Worm (Caenorhabditis elegans): ENCODE data around the gene larp-1.

The larp-1 gene

ce11 chrIII:5047175-5047574, 29.7 kb upstream of the larp-1 start, which contains the start of gene txbp-3 (continued):
- TF ChIP-seq ceh-34 (tag; optimal IDR thresholded peaks at IDR 0.05) (no peak), unc-3 (GFP tag; conservative IDR thresholded peaks at IDR 0.05) (no peak), unc-3 (tag; optimal IDR thresholded peaks at IDR 0.05) (no peak)

- TF ChIP-seq fax-1 (tag; optimal IDR thresholded peaks at IDR 0.05): no peak
Observed at ce11 chrIII:5044709-5045108, 27.3 kb upstream of the larp-1 start, which contains the start of gene C45G9.14. TSS of gene C45G9.14 (plus strand) at chrIII:5045009.

- no peak for TF ChIP-seq ceh-48 (tag; optimal IDR thresholded peaks at IDR 0.05)
- no peak for TF ChIP-seq pag-3 (tag; optimal IDR thresholded peaks at IDR 0.05; ENCODE audit: borderline replicate concordance)
- no peak for TF ChIP-seq unc-86 (tag; optimal IDR thresholded peaks at IDR 0.05)
- TF ChIP-seq ceh-9 (tag; optimal IDR thresholded peaks at IDR 0.05): no peak
- no peak for TF ChIP-seq eyg-1 (tag; optimal IDR thresholded peaks at IDR 0.05)
- no peak for TF ChIP-seq rnt-1 (tag; optimal IDR thresholded peaks at IDR 0.05)
- TF ChIP-seq ttx-3 (tag; optimal IDR thresholded peaks at IDR 0.05): no peak
- TF ChIP-seq ceh-22 (tag; optimal IDR thresholded peaks at IDR 0.05): no peak
- no peak for TF ChIP-seq ceh-30 (tag; optimal IDR thresholded peaks at IDR 0.05)
- TF ChIP-seq pha-2 (tag; optimal IDR thresholded peaks at IDR 0.05): no peak
- TF ChIP-seq hlh-13 (GFP tag; optimal IDR thresholded peaks at IDR 0.05): no peak
- TF ChIP-seq hlh-8 (tag; optimal IDR thresholded peaks at IDR 0.05): no peak
- no peak for TF ChIP-seq gmeb-2 (tag; optimal IDR thresholded peaks at IDR 0.05)
- TF ChIP-seq ceh-18 (tag; optimal IDR thresholded peaks at IDR 0.05): no peak
- TF ChIP-seq ceh-24 (tag; optimal IDR thresholded peaks at IDR 0.05): no peak
- no peak for TF ChIP-seq Y22D7AL.16 (tag; optimal IDR thresholded peaks at IDR 0.05)
- no peak for TF ChIP-seq ceh-19 (GFP tag; optimal IDR thresholded peaks at IDR 0.05)
- TF ChIP-seq T23F11.4 (GFP tag; optimal IDR thresholded peaks at IDR 0.05): no peak
- TF ChIP-seq sox-2 (GFP tag; IDR thresholded peaks at IDR 0.05): no peak
Observed at ce11 chrIII:5042112-5042511, 24.7 kb upstream of the larp-1 start, which contains the start of gene nlp-43. TSS of gene nlp-43 (plus strand) at chrIII:5042412.

ce11 chrIII:5036158-5036557, 18.7 kb upstream of the larp-1 start, which contains the start of gene C45G9.6:
TSS of gene C45G9.6 (plus strand) at chrIII:5036458.
- TF ChIP-seq ceh-48 (tag; optimal IDR thresholded peaks at IDR 0.05) (no peak), ceh-30 (tag; optimal IDR thresholded peaks at IDR 0.05) (no peak), lin-11 (tag; optimal IDR thresholded peaks at IDR 0.05) (no peak), gmeb-2 (tag; optimal IDR thresholded peaks at IDR 0.05) (no peak)

- TF ChIP-seq unc-42 (tag; optimal IDR thresholded peaks at IDR 0.05) (peak; percentile 69), unc-3 (GFP tag; conservative IDR thresholded peaks at IDR 0.05) (peak; percentile 67), unc-3 (tag; optimal IDR thresholded peaks at IDR 0.05) (peak; percentile 91), ceh-6 (GFP tag; optimal IDR thresholded peaks at IDR 0.05) (peak; percentile 84), rnt-1 (tag; optimal IDR thresholded peaks at IDR 0.05) (peak; percentile 83), hlh-6 (tag; optimal IDR thresholded peaks at IDR 0.05) (peak; percentile 91), ztf-16 (tag; optimal IDR thresholded peaks at IDR 0.05) (peak; percentile 86), F13H6.1 (tag; optimal IDR thresholded peaks at IDR 0.05) (peak; percentile 85), ceh-19 (GFP tag; optimal IDR thresholded peaks at IDR 0.05) (peak; percentile 90), dmd-4 (tag; optimal IDR thresholded peaks at IDR 0.05; ENCODE audit: borderline replicate concordance) (peak; percentile 92), pha-2 (tag; optimal IDR thresholded peaks at IDR 0.05) (peak; percentile 86), zip-5 (tag; optimal IDR thresholded peaks at IDR 0.05) (peak; percentile 54), hlh-30 (tag; optimal IDR thresholded peaks at IDR 0.05; ENCODE audit: insufficient read depth) (peak; percentile 47), Y22D7AL.16 (tag; optimal IDR thresholded peaks at IDR 0.05) (peak; percentile 38), K09A11.1 (tag; optimal IDR thresholded peaks at IDR 0.05; ENCODE audit: insufficient read depth) (peak; percentile 39), syd-9 (tag; optimal IDR thresholded peaks at IDR 0.05) (peak; percentile 87), che-1 (tag; optimal IDR thresholded peaks at IDR 0.05) (peak; percentile 85), sox-4 (tag; optimal IDR thresholded peaks at IDR 0.05) (peak; percentile 75), ceh-48 (tag; optimal IDR thresholded peaks at IDR 0.05) (peak; percentile 67), gmeb-2 (tag; optimal IDR thresholded peaks at IDR 0.05) (peak; percentile 67), mec-3 (tag; optimal IDR thresholded peaks at IDR 0.05; ENCODE audit: borderline replicate concordance) (peak; percentile 51), ceh-9 (tag; optimal IDR thresholded peaks at IDR 0.05) (peak; percentile 39), ets-4 (tag; optimal IDR thresholded peaks at IDR 0.05) (peak; percentile 97), npax-4 (tag; optimal IDR thresholded peaks at IDR 0.05) (peak; percentile 57), sdc-2 (tag; optimal IDR thresholded peaks at IDR 0.05) (peak; percentile 82), madf-2 (tag; optimal IDR thresholded peaks at IDR 0.05) (peak; percentile 50), ref-2 (tag; optimal IDR thresholded peaks at IDR 0.05) (peak; percentile 91), hlh-15 (tag; optimal IDR thresholded peaks at IDR 0.05) (peak; percentile 54), eyg-1 (tag; optimal IDR thresholded peaks at IDR 0.05) (peak; percentile 80)
Observed at ce11 chrIII:5031375-5031836, 14.0 kb upstream of the larp-1 start.
